Worm (Caenorhabditis elegans) whole organism, early embryonic: ENCODE data around the gene mab-3.

Experiments
- F13C5.2 ChIP-seq: sonication (generic microtip); optimal IDR thresholded peaks from 2 replicates; lab custom pipeline; 2017; ENCODE audit warnings: mild to moderate bottlenecking, missing genetic modification characterization, inconsistent platforms, missing compliant biosample characterization
- ama-1 ChIP-seq: fragments of 150-350 bp; optimal IDR thresholded peaks from 2 replicates; lab custom pipeline; 2014
- ceh-36 ChIP-seq: sonication (generic microtip); optimal IDR thresholded peaks from 2 replicates; lab custom pipeline; 2016; ENCODE audit warnings: missing genetic modification characterization, inconsistent platforms, missing compliant biosample characterization
- scrt-1 ChIP-seq: fragments of 200-800 bp; sonication (Bioruptor generic); IDR thresholded peaks from 2 replicates; pipeline ENCODE4 v1.3.6; 2022; ENCODE audit warnings: missing genetic modification characterization, missing compliant biosample characterization

- no peak for TF ChIP-seq ama-1 (lab: Kevin White, UChicago)
- no peak for TF ChIP-seq F13C5.2 (tag; lab: Kevin White, UChicago)
- TF ChIP-seq scrt-1 (GFP tag; lab: Robert Waterston, UW) = no peak
- no peak for TF ChIP-seq ceh-36 (tag; lab: Kevin White, UChicago)
These were observed 42.1 kb downstream of the mab-3 start, which contains the start of gene ZK1321.4 for ce11 chrII:9773892-9774581.
